Fruit fly (Drosophila melanogaster): ENCODE measurements around the gene Drs.

Gene Drs

DNA sequence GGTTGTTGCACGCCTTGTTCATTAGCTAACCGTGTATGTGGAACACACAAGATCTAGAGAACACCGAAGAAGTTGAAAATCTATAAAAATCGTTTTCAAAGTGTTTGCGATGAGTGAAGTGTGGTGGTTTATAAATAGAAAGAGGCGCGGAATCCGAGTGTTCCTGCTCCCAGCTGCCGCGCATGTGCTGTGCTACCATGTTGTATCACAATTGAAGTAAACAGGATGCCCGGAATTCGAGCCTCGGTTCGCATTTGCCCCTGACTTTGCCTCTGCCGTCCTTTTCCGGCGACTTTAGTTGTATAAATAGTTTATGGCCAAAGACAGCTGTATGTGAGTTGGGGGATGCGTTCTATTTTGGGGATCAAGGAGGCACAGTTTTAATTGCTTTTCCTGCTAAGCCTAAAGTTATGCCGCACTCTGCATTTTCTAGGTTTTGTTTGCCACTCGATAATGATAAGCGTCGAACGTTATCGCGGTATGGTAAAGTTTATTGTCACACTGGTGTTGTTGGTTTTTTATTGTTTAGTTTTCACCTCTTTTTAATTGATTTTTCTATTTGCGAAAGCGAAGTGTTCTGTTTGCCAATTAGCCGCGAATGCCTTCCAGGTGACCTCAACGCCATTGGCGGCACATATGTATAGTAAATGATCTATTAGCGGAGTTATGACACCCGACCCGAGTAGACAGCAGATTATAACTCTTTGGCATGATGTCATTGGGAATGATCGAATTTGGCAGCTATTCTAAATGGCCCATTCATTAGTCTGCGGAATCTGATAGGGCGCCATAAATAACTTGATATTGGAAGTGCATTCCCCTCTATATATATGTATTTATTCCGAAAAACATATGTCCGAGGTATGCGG lies 20.2 kb upstream of the Drs start:
- TF ChIP-seq brk (GFP tag; optimal IDR thresholded peaks at IDR 0.05), result no peak
- peak; percentile 20 for TF ChIP-seq Sp1 (GFP tag; optimal IDR thresholded peaks at IDR 0.05)
- TF ChIP-seq foxo (GFP tag; optimal IDR thresholded peaks at IDR 0.05), result no peak

DNA sequence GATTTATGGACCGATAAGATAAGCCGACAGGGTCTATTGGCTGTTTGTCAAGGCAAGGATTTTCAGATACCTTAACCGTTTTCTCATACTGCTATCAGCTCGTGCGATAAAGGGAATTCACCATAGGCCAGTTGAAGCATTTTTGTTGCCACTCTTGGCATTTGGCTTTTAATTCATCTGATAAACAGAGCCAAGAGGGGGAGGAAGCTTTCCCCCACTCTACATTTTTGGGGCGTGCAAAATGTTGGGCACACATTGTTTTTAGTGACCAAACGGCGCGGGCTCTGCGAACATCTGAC lies 19.6 kb upstream of the Drs start:
- TF ChIP-seq woc (GFP tag; optimal IDR thresholded peaks at IDR 0.05) (no peak), Rel (GFP tag; optimal IDR thresholded peaks at IDR 0.05) (no peak), Rel (tag; optimal IDR thresholded peaks at IDR 0.05) (peak; percentile 85), usp (GFP tag; optimal IDR thresholded peaks at IDR 0.05) (no peak)

DNA sequence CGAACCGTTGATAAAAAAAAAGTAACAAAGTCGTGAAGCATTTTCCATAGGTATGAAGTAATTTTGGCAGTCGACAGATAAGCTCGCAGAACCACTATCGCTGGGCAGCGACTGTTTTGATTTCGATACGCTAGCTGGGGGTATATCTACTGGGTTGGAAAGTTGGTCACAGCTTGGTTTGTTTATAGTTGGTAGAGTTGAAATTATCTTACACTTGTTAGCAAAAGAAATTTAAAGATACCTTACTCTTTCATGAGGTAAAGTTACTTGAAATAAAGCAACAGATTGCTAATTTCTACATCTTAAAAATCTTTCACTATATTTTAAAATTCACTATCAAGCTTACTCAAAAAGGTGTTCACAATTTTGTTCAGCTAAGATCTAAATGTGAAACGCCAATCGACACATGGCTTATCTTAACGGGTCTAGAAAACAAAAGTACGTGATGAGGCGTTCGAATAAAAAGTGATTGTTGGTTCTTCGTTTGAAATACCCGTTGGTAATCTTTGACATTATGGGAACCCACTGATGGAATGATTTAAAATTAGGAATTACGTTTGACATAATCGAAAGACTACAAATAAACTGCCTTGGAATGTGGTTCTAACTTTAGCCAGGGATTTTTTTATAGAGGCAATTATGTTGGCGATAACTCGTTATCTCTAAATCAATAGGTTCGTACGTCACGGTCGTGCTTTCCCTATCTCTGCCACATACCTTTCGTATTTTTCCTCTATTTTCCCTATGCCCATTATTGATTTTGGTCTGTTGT lies 18.6 kb upstream of the Drs start:
- peak; percentile 60 for TF ChIP-seq ey (GFP tag; optimal IDR thresholded peaks at IDR 0.05)
- no peak for TF ChIP-seq Dif (GFP tag; optimal IDR thresholded peaks at IDR 0.05; ENCODE audit: partially characterized antibody)
- TF ChIP-seq Abd-B (GFP tag; optimal IDR thresholded peaks at IDR 0.05), result no peak
- TF ChIP-seq Mio (GFP tag; optimal IDR thresholded peaks at IDR 0.05), result no peak
- no peak for TF ChIP-seq GATAd (GFP tag; optimal IDR thresholded peaks at IDR 0.05)
- TF ChIP-seq Vsx2 (GFP tag; optimal IDR thresholded peaks at IDR 0.05; ENCODE audit: partially characterized antibody), result no peak
- TF ChIP-seq CG9705 (GFP tag; optimal IDR thresholded peaks at IDR 0.05), result no peak
- TF ChIP-seq psq (GFP tag; optimal IDR thresholded peaks at IDR 0.05), result no peak
- TF ChIP-seq OdsH (GFP tag; optimal IDR thresholded peaks at IDR 0.05), result peak; percentile 21
- no peak for TF ChIP-seq dl (GFP tag; optimal IDR thresholded peaks at IDR 0.05; ENCODE audit: insufficient read depth in 1 of 2, partially characterized antibody in 2 of 2)
- peak; percentile 61 for TF ChIP-seq fru (GFP tag; optimal IDR thresholded peaks at IDR 0.05)
- peak; percentile 28 for TF ChIP-seq br (GFP tag; optimal IDR thresholded peaks at IDR 0.05)
- no peak for TF ChIP-seq Myc (optimal IDR thresholded peaks at IDR 0.05)
- no peak for TF ChIP-seq dsf (GFP tag; optimal IDR thresholded peaks at IDR 0.05; ENCODE audit: borderline replicate concordance)
- no peak for TF ChIP-seq CG32264 (GFP tag; optimal IDR thresholded peaks at IDR 0.05)
- TF ChIP-seq Rel (GFP tag; optimal IDR thresholded peaks at IDR 0.05), result no peak
- TF ChIP-seq Rel (tag; optimal IDR thresholded peaks at IDR 0.05), result peak; percentile 10
- TF ChIP-seq Dfd (GFP tag; optimal IDR thresholded peaks at IDR 0.05), result no peak
- TF ChIP-seq tai (GFP tag; optimal IDR thresholded peaks at IDR 0.05), result no peak
- no peak for TF ChIP-seq foxo (GFP tag; optimal IDR thresholded peaks at IDR 0.05)
- TF ChIP-seq CrebA (GFP tag; optimal IDR thresholded peaks at IDR 0.05; ENCODE audit: borderline replicate concordance), result no peak
- TF ChIP-seq brk (GFP tag; optimal IDR thresholded peaks at IDR 0.05), result no peak
- TF ChIP-seq jim (GFP tag; optimal IDR thresholded peaks at IDR 0.05), result no peak
- TF ChIP-seq rgr (GFP tag; optimal IDR thresholded peaks at IDR 0.05), result peak; percentile 53

DNA sequence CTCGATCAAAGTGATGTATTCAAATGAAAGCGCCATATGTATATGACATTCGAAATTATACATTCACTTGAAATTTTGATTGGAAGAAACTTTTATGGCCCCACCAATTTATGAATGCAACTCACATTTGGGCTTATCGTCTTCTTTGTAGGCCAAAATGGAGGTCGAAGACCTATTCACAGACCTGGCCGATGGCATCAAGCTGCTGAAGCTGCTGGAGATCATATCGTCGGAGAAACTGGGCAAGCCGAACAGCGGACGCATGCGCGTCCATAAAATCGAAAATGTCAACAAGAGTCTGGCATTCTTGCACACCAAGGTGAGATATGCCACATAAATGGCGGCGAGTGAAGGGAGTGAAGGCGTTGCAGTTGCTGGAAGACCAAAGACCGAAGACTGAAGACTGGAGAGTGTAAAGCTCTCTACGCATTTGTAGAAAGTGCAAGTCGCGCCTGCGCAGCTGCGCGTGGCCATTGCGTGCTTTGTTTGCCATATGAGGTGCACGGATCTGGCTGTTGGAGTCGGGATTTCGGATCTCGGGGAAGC lies 17.5 kb upstream of the Drs start:
- TF ChIP-seq CrebA (GFP tag; optimal IDR thresholded peaks at IDR 0.05; ENCODE audit: borderline replicate concordance) (no peak), woc (GFP tag; optimal IDR thresholded peaks at IDR 0.05) (no peak), psq (GFP tag; optimal IDR thresholded peaks at IDR 0.05) (no peak), Vsx2 (GFP tag; optimal IDR thresholded peaks at IDR 0.05; ENCODE audit: partially characterized antibody) (no peak), Hr83 (GFP tag; optimal IDR thresholded peaks at IDR 0.05; ENCODE audit: poor library complexity, severe bottlenecking) (no peak), rgr (GFP tag; optimal IDR thresholded peaks at IDR 0.05) (no peak), br (GFP tag; optimal IDR thresholded peaks at IDR 0.05) (no peak), Myc (optimal IDR thresholded peaks at IDR 0.05) (no peak), dmrt93B (GFP tag; optimal IDR thresholded peaks at IDR 0.05) (no peak)

DNA sequence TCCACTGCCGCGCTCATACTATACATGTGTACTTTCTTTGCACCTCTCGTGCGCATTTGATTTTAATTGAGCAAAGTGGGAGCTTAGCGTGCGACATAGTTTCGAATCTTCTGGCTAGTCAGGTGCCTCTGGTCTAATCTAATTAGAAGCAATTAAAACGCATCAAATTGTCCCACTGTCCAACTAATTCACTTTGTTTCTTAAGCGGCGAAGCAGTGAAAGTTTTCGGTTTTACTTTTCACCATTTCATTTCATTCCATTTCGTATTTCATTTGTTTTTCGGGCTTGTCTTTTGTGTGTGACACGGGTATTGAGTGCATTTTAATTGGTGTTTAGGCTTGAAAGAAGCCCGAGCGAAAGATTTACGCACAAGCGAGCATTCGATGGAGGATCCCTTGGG lies 16.8 kb upstream of the Drs start:
- TF ChIP-seq Myc (optimal IDR thresholded peaks at IDR 0.05) (no peak), Hr83 (GFP tag; optimal IDR thresholded peaks at IDR 0.05; ENCODE audit: poor library complexity, severe bottlenecking) (no peak), usp (GFP tag; optimal IDR thresholded peaks at IDR 0.05) (no peak), lola (GFP tag; optimal IDR thresholded peaks at IDR 0.05) (no peak), Vsx2 (GFP tag; optimal IDR thresholded peaks at IDR 0.05; ENCODE audit: partially characterized antibody) (no peak), HLH106 (tag; optimal IDR thresholded peaks at IDR 0.05) (no peak), jim (GFP tag; optimal IDR thresholded peaks at IDR 0.05) (no peak), N (GFP tag; optimal IDR thresholded peaks at IDR 0.05) (no peak), ey (GFP tag; optimal IDR thresholded peaks at IDR 0.05) (no peak), foxo (GFP tag; optimal IDR thresholded peaks at IDR 0.05) (no peak), sv (GFP tag; optimal IDR thresholded peaks at IDR 0.05) (no peak), CG32264 (GFP tag; optimal IDR thresholded peaks at IDR 0.05) (no peak), Hnf4 (GFP tag; optimal IDR thresholded peaks at IDR 0.05) (no peak), br (GFP tag; optimal IDR thresholded peaks at IDR 0.05) (no peak), dsf (GFP tag; optimal IDR thresholded peaks at IDR 0.05; ENCODE audit: borderline replicate concordance) (no peak), psq (GFP tag; optimal IDR thresholded peaks at IDR 0.05) (no peak), dl (GFP tag; optimal IDR thresholded peaks at IDR 0.05; ENCODE audit: insufficient read depth in 1 of 2, partially characterized antibody in 2 of 2) (no peak), Abd-B (GFP tag; optimal IDR thresholded peaks at IDR 0.05) (no peak), fru (GFP tag; optimal IDR thresholded peaks at IDR 0.05) (no peak), Sp1 (GFP tag; optimal IDR thresholded peaks at IDR 0.05) (no peak)

All from whole organism, wandering third instar larva.